Fruit fly (Drosophila melanogaster) whole organism, prepupa: ENCODE results near the gene wek.

Experiments
- Blimp-1 ChIP-seq: fragments of 200-800 bp; sonication (Bioruptor generic); optimal IDR thresholded peaks from 3 replicates; lab custom pipeline; 2017; ENCODE audit warnings: missing biosample characterization, missing genetic modification characterization, mild to moderate bottlenecking, moderate library complexity, missing genetic modification reagents
- CG10631 ChIP-seq: fragments of 200-800 bp; sonication (Bioruptor generic); optimal IDR thresholded peaks from 2 replicates; lab custom pipeline; 2016; ENCODE audit warnings: missing biosample characterization, missing genetic modification characterization
- CG10669 ChIP-seq: fragments of 200-800 bp; sonication (Bioruptor generic); optimal IDR thresholded peaks from 3 replicates; lab custom pipeline; 2018; ENCODE audit warnings: missing biosample characterization, mild to moderate bottlenecking, missing genetic modification characterization, moderate library complexity
- CG11294 ChIP-seq: fragments of 200-800 bp; sonication (Bioruptor generic); IDR thresholded peaks from 2 replicates; pipeline ENCODE4 v1.3.6; 2022; ENCODE audit warnings: missing biosample characterization, missing genetic modification characterization
- CG11762 ChIP-seq: fragments of 200-800 bp; sonication (Bioruptor generic); optimal IDR thresholded peaks from 3 replicates; lab custom pipeline; 2016; ENCODE audit warnings: missing biosample characterization, missing genetic modification characterization; ENCODE audit not compliant: insufficient read depth
- CG15336 ChIP-seq: fragments of 200-800 bp; sonication (Bioruptor generic); IDR thresholded peaks from 2 replicates; pipeline ENCODE4 v1.3.6; 2022; ENCODE audit warnings: missing biosample characterization, missing genetic modification characterization
- CG1621 ChIP-seq: fragments of 200-800 bp; sonication (Bioruptor generic); optimal IDR thresholded peaks from 3 replicates; lab custom pipeline; 2018; ENCODE audit warnings: missing biosample characterization, mild to moderate bottlenecking, missing genetic modification characterization
- CG16779 ChIP-seq: fragments of 200-800 bp; sonication (Bioruptor generic); optimal IDR thresholded peaks from 3 replicates; lab custom pipeline; 2017; ENCODE audit warnings: missing biosample characterization, mild to moderate bottlenecking, missing genetic modification characterization
- CG3032 ChIP-seq: fragments of 200-800 bp; optimal IDR thresholded peaks from 2 replicates; lab custom pipeline; 2019; ENCODE audit warnings: missing biosample characterization, mild to moderate bottlenecking, missing genetic modification characterization, moderate library complexity
- CG31627 ChIP-seq: fragments of 200-800 bp; sonication (Bioruptor generic); optimal IDR thresholded peaks from 3 replicates; lab custom pipeline; 2016; ENCODE audit warnings: missing biosample characterization, missing genetic modification characterization
- CG32006 ChIP-seq: fragments of 200-800 bp; sonication (Bioruptor generic); optimal IDR thresholded peaks from 3 replicates; lab custom pipeline; 2017; ENCODE audit warnings: missing biosample characterization, mild to moderate bottlenecking, missing genetic modification characterization
- CG34406 ChIP-seq: fragments of 200-800 bp; sonication (Bioruptor generic); optimal IDR thresholded peaks from 3 replicates; lab custom pipeline; 2016; ENCODE audit warnings: missing biosample characterization, missing genetic modification characterization
- CG3919 ChIP-seq: fragments of 200-800 bp; sonication (Bioruptor generic); optimal IDR thresholded peaks from 3 replicates; lab custom pipeline; 2016; ENCODE audit warnings: missing biosample characterization, missing genetic modification characterization
- CG4318 ChIP-seq: fragments of 200-800 bp; sonication (Bioruptor generic); optimal IDR thresholded peaks from 3 replicates; lab custom pipeline; 2017; ENCODE audit warnings: missing biosample characterization, mild to moderate bottlenecking, missing genetic modification characterization
- CG6163 ChIP-seq: fragments of 200-800 bp; sonication (Bioruptor generic); IDR thresholded peaks from 3 replicates; pipeline ENCODE4 v1.3.6; 2022; ENCODE audit warnings: missing biosample characterization, missing genetic modification characterization
- CG6276 ChIP-seq: fragments of 200-800 bp; sonication (Bioruptor generic); optimal IDR thresholded peaks from 2 replicates; lab custom pipeline; 2017; ENCODE audit warnings: missing biosample characterization, mild to moderate bottlenecking, missing genetic modification characterization
- CG6792 ChIP-seq: fragments of 200-800 bp; sonication (Bioruptor generic); optimal IDR thresholded peaks from 3 replicates; lab custom pipeline; 2016; ENCODE audit warnings: missing biosample characterization, missing genetic modification characterization
- CG6808 ChIP-seq: fragments of 200-800 bp; sonication (Bioruptor generic); optimal IDR thresholded peaks from 3 replicates; lab custom pipeline; 2017; ENCODE audit warnings: missing biosample characterization, missing genetic modification characterization, mild to moderate bottlenecking, moderate library complexity, missing genetic modification reagents
- CG6854 ChIP-seq: fragments of 200-800 bp; sonication (Bioruptor generic); optimal IDR thresholded peaks from 2 replicates; lab custom pipeline; 2017; ENCODE audit warnings: missing biosample characterization, mild to moderate bottlenecking, missing genetic modification characterization
- CG8119 ChIP-seq: fragments of 200-800 bp; sonication (Bioruptor generic); IDR thresholded peaks from 3 replicates; pipeline ENCODE4 v1.3.6; 2022; ENCODE audit warnings: missing biosample characterization, missing genetic modification characterization
- CG8319 ChIP-seq: fragments of 200-800 bp; sonication (Bioruptor generic); optimal IDR thresholded peaks from 3 replicates; lab custom pipeline; 2016; ENCODE audit warnings: missing biosample characterization, missing genetic modification characterization
- CG8632 ChIP-seq: fragments of 200-800 bp; sonication (Bioruptor generic); optimal IDR thresholded peaks from 3 replicates; lab custom pipeline; 2016; ENCODE audit warnings: missing biosample characterization, missing genetic modification characterization
- CG9139 ChIP-seq: fragments of 200-800 bp; sonication (Bioruptor generic); optimal IDR thresholded peaks from 3 replicates; lab custom pipeline; 2017; ENCODE audit warnings: missing biosample characterization, mild to moderate bottlenecking, missing genetic modification characterization
- Eip75B ChIP-seq: fragments of 200-800 bp; sonication (Bioruptor generic); optimal IDR thresholded peaks from 3 replicates; lab custom pipeline; 2016; ENCODE audit warnings: missing biosample characterization, missing genetic modification characterization
- Ets21C ChIP-seq: fragments of 200-800 bp; sonication (Bioruptor generic); optimal IDR thresholded peaks from 3 replicates; lab custom pipeline; 2016; ENCODE audit warnings: missing biosample characterization, missing genetic modification characterization
- Ets96B ChIP-seq: fragments of 200-800 bp; optimal IDR thresholded peaks from 2 replicates; lab custom pipeline; 2019; ENCODE audit warnings: missing biosample characterization, mild to moderate bottlenecking, missing genetic modification characterization, moderate library complexity
- Gug ChIP-seq: fragments of 200-800 bp; sonication (Bioruptor generic); IDR thresholded peaks from 2 replicates; pipeline ENCODE4 v1.3.6; 2022; ENCODE audit warnings: missing biosample characterization, missing genetic modification characterization
- Hr38 ChIP-seq: sonication (Bioruptor generic); optimal IDR thresholded peaks from 2 replicates; lab custom pipeline; 2016; ENCODE audit warnings: missing biosample characterization, missing genetic modification characterization
- Hr39 ChIP-seq: fragments of 200-800 bp; sonication (Bioruptor generic); optimal IDR thresholded peaks from 2 replicates; lab custom pipeline; 2016; ENCODE audit warnings: missing biosample characterization, missing genetic modification characterization
- Hr4 ChIP-seq: fragments of 200-800 bp; sonication (Bioruptor generic); optimal IDR thresholded peaks from 3 replicates; lab custom pipeline; 2016; ENCODE audit warnings: missing biosample characterization, missing genetic modification characterization
- Lpt ChIP-seq: fragments of 200-800 bp; sonication (Bioruptor generic); optimal IDR thresholded peaks from 3 replicates; lab custom pipeline; 2016; ENCODE audit warnings: missing biosample characterization, missing genetic modification characterization
- Met ChIP-seq: fragments of 200-800 bp; sonication (Bioruptor generic); optimal IDR thresholded peaks from 3 replicates; lab custom pipeline; 2016; ENCODE audit warnings: missing biosample characterization, missing genetic modification characterization
- OdsH ChIP-seq: fragments of 200-800 bp; sonication (Bioruptor generic); optimal IDR thresholded peaks from 3 replicates; lab custom pipeline; 2016; ENCODE audit warnings: missing biosample characterization, missing genetic modification characterization
- Smox ChIP-seq: fragments of 200-800 bp; sonication (Bioruptor generic); optimal IDR thresholded peaks from 3 replicates; lab custom pipeline; 2016; ENCODE audit warnings: missing biosample characterization, missing genetic modification characterization
- Sox102F ChIP-seq: fragments of 200-800 bp; sonication (Bioruptor generic); optimal IDR thresholded peaks from 2 replicates; lab custom pipeline; 2016; ENCODE audit warnings: missing biosample characterization, mild to moderate bottlenecking, missing genetic modification characterization
- Sox14 ChIP-seq: fragments of 200-800 bp; sonication (Bioruptor generic); optimal IDR thresholded peaks from 3 replicates; lab custom pipeline; 2016; ENCODE audit warnings: missing biosample characterization, missing genetic modification characterization
- achi ChIP-seq: fragments of 200-800 bp; sonication (Bioruptor generic); optimal IDR thresholded peaks from 3 replicates; lab custom pipeline; 2016; ENCODE audit warnings: missing biosample characterization, missing genetic modification characterization
- acj6 ChIP-seq: fragments of 200-800 bp; sonication (Bioruptor generic); optimal IDR thresholded peaks from 3 replicates; lab custom pipeline; 2016; ENCODE audit warnings: missing biosample characterization, missing genetic modification characterization
- cyc ChIP-seq: fragments of 200-800 bp; sonication (Bioruptor generic); optimal IDR thresholded peaks from 3 replicates; lab custom pipeline; 2016; ENCODE audit warnings: missing biosample characterization, missing genetic modification characterization
- dsx ChIP-seq: fragments of 200-800 bp; optimal IDR thresholded peaks from 3 replicates; lab custom pipeline; 2019; ENCODE audit warnings: missing biosample characterization, mild to moderate bottlenecking, missing genetic modification characterization, moderate library complexity; ENCODE audit not compliant: poor library complexity, severe bottlenecking
- eg ChIP-seq: fragments of 200-800 bp; sonication (Bioruptor generic); IDR thresholded peaks from 3 replicates; pipeline ENCODE4 v1.3.6; 2022; ENCODE audit warnings: missing biosample characterization, missing genetic modification characterization
- esn ChIP-seq: fragments of 200-800 bp; sonication (Bioruptor generic); optimal IDR thresholded peaks from 2 replicates; lab custom pipeline; 2016; ENCODE audit warnings: missing biosample characterization, mild to moderate bottlenecking, missing genetic modification characterization, moderate library complexity
- fd59A ChIP-seq: fragments of 200-800 bp; sonication (Bioruptor generic); optimal IDR thresholded peaks from 2 replicates; lab custom pipeline; 2017; ENCODE audit warnings: missing biosample characterization, mild to moderate bottlenecking, missing genetic modification characterization, missing genetic modification reagents
- fd85E ChIP-seq: fragments of 200-800 bp; sonication (Bioruptor generic); optimal IDR thresholded peaks from 3 replicates; lab custom pipeline; 2016; ENCODE audit warnings: missing biosample characterization, missing genetic modification characterization
- lz ChIP-seq: fragments of 200-800 bp; sonication (Bioruptor generic); optimal IDR thresholded peaks from 3 replicates; lab custom pipeline; 2016; ENCODE audit warnings: missing biosample characterization, missing genetic modification characterization
- spab ChIP-seq: fragments of 200-800 bp; sonication (Bioruptor generic); optimal IDR thresholded peaks from 2 replicates; lab custom pipeline; 2017; ENCODE audit warnings: missing biosample characterization, mild to moderate bottlenecking, missing genetic modification characterization, missing genetic modification reagents
- ss ChIP-seq, 2 experiments: fragments of 200-800 bp; sonication (Bioruptor generic); optimal IDR thresholded peaks; 2 replicates in 1 of 2; 3 replicates in 1 of 2; lab custom pipeline; 2017 to 2018; ENCODE audit warnings: mild to moderate bottlenecking in 2 of 2, missing biosample characterization in 2 of 2, missing genetic modification characterization in 2 of 2, moderate library complexity in 1 of 2
- svp ChIP-seq: fragments of 200-800 bp; sonication (Bioruptor generic); peaks from one replicate; lab custom pipeline; 2016; ENCODE audit warnings: missing biosample characterization, missing genetic modification characterization
- topi ChIP-seq: fragments of 200-800 bp; sonication (Bioruptor generic); optimal IDR thresholded peaks from 3 replicates; lab custom pipeline; 2016; ENCODE audit warnings: missing biosample characterization, missing genetic modification characterization
- vri ChIP-seq: fragments of 200-800 bp; sonication (Bioruptor generic); optimal IDR thresholded peaks from 3 replicates; lab custom pipeline; 2016; ENCODE audit warnings: missing biosample characterization, mild to moderate bottlenecking, missing genetic modification characterization

The wek gene

DNA sequence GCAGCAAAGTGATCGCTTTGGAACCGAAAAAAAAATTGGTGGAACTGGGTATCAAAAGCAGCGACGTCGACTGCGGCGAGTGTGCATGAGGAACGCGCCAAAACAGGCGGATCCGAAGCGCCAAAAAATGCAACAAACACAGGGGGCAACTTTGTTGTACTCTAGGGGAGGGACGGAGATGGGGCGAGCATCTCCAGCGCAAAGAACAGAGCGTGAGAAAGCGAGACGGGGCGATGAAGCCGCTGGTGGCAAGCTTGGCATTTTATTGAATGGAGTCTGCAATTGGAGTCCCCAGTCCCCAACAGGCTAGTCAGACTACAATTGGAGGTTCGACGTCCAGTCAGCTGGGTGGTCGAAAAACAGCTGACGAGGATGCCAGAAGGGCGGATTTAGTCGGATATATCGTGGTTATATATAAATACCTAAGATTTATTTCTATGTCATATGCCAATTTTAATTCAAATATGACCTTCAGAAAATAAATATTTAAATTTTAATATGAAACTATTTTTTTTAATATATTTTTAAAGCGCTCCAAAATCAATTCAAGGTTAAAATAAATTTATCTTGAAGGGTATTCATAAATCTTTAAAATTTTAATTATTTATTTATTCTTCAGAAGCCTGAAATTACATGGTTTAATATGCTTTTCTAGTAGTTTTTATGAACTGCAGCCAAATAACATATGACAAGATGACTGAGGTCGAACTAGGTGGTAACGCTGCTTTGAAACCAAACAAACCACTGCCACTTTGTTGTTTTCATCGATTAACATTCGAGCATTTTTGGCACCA is 21.4 kb downstream of the wek start:
- TF ChIP-seq Hr39 (GFP tag; lab: Kevin White, UChicago) (peak; percentile 53), CG9139 (GFP tag; lab: Kevin White, UChicago) (no peak), CG6792 (GFP tag; lab: Kevin White, UChicago) (peak; percentile 77), CG10631 (GFP tag; lab: Kevin White, UChicago) (peak; percentile 90), topi (GFP tag; lab: Kevin White, UChicago) (peak; percentile 66), Gug (GFP tag; lab: Robert Waterston, UW) (peak; percentile 36; the same call in 1 of the 2 replicates), CG32006 (GFP tag; lab: Kevin White, UChicago) (peak; percentile 92), CG6163 (GFP tag; lab: Robert Waterston, UW) (peak; percentile 75; the same call in 2 of the 3 replicates), Hr4 (GFP tag; lab: Kevin White, UChicago) (peak; percentile 47), CG3032 (tag; lab: Kevin White, UChicago) (peak; percentile 92), CG16779 (no peak), Met (GFP tag; lab: Kevin White, UChicago) (peak; percentile 70), spab (GFP tag; lab: Kevin White, UChicago) (peak; percentile 70), acj6 (GFP tag; lab: Kevin White, UChicago) (peak; percentile 83), Ets21C (GFP tag; lab: Kevin White, UChicago) (peak; percentile 39), Sox14 (GFP tag; lab: Kevin White, UChicago) (peak; percentile 56), OdsH (GFP tag; lab: Kevin White, UChicago) (peak; percentile 86), CG3919 (GFP tag; lab: Kevin White, UChicago) (peak; percentile 84), CG8319 (GFP tag; lab: Kevin White, UChicago) (peak; percentile 79), Sox102F (peak; percentile 43), Smox (GFP tag; lab: Kevin White, UChicago) (peak; percentile 66), ss (GFP tag; optimal IDR thresholded peaks at IDR 0.05; lab: Kevin White, UChicago) (peak in 1 of 2 experiments; percentile 87), CG34406 (GFP tag; lab: Kevin White, UChicago) (peak; percentile 90), CG10669 (GFP tag; lab: Kevin White, UChicago) (peak; percentile 77), CG15336 (GFP tag; lab: Robert Waterston, UW) (peak; percentile 86), CG11294 (no peak), CG1621 (tag; lab: Kevin White, UChicago) (peak; percentile 20), Blimp-1 (GFP tag; lab: Kevin White, UChicago) (peak; percentile 73), lz (GFP tag; lab: Kevin White, UChicago) (peak; percentile 63), CG8632 (GFP tag; lab: Kevin White, UChicago) (peak; percentile 86), esn (peak; percentile 82), cyc (peak; percentile 75), CG8119 (GFP tag; lab: Robert Waterston, UW) (peak; percentile 89), achi (GFP tag; lab: Kevin White, UChicago) (peak; percentile 79), CG6854 (peak; percentile 49), CG6276 (no peak), Hr38 (GFP tag; lab: Kevin White, UChicago) (no peak), vri (peak; percentile 35), CG31627 (GFP tag; lab: Kevin White, UChicago) (peak; percentile 58), dsx (peak; percentile 99), fd59A (GFP tag; lab: Kevin White, UChicago) (peak; percentile 55), CG6808 (GFP tag; lab: Kevin White, UChicago) (no peak), CG11762 (GFP tag; lab: Kevin White, UChicago) (peak; percentile 76), svp (GFP tag; lab: Kevin White, UChicago) (peak; percentile 78), Lpt (GFP tag; lab: Kevin White, UChicago) (peak; percentile 49), Eip75B (peak; percentile 53), Ets96B (peak; percentile 86), CG4318 (GFP tag; lab: Kevin White, UChicago) (peak; percentile 86), eg (GFP tag; lab: Robert Waterston, UW) (no peak; the same call in 1 of the 3 replicates), fd85E (no peak)
